Worm (Caenorhabditis elegans) whole organism, L4 larva: Measurements from ENCODE around the gene B0547.2.
A peak's percentile ranks its signal among the peaks of the same experiment; 100 is the strongest.

Experiments used
- fos-1 ChIP-seq: fragments of 150-350 bp; optimal IDR thresholded peaks from 2 replicates; lab custom pipeline; 2014; ENCODE audit warnings: missing biosample characterization, missing genetic modification characterization
- hlh-30 ChIP-seq: sonication (generic microtip); optimal IDR thresholded peaks from 2 replicates; lab custom pipeline; 2017; ENCODE audit warnings: antibody characterized with exemption, mild to moderate bottlenecking, missing genetic modification characterization, missing compliant biosample characterization; ENCODE audit not compliant: insufficient read depth
- unc-62 ChIP-seq, 3 experiments: fragments of 150-350 bp in 1 of 3; sonication (generic microtip); optimal IDR thresholded peaks in 2 of 3; peaks in 1 of 3; 1 replicate in 1 of 3; 2 replicates in 2 of 3; lab custom pipeline; 2014 to 2017; ENCODE audit warnings: missing biosample characterization in 3 of 3, missing genetic modification characterization in 3 of 3, missing genetic modification reagents in 3 of 3, missing genotype in 1 of 3

DNA sequence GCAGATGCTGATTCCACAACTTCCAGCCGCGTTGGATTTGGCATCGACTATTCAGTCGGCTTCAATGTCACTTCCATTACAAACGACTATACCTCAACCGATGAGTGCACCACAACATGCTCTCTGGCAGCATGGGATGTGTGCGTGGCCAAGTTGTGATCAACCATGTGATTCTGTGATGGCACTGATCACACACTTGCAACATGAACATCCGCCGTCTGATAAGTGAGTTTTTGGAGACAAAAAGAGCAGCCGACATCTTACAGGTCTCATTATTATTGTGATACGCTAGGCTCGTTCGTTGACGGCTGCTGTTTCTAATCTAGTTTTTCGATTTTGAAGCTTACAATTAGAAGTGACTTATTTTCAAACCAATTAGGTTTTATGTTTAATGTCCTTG lies 43.4 kb upstream of the B0547.2 start:
- TF ChIP-seq fos-1 (no peak), unc-62 (GFP tag; optimal IDR thresholded peaks at IDR 0.05 in 1 of 2; lab: Kevin White, UChicago) (no peak), unc-62 (tag; optimal IDR thresholded peaks at IDR 0.05; lab: Kevin White, UChicago) (no peak), hlh-30 (peak; percentile 74)
